Fruit fly (Drosophila melanogaster) whole organism, embryonic: ENCODE measurements around the gene Atu.

ENCODE experiments used
- Antp ChIP-seq: fragments of 200-800 bp; sonication (Bioruptor generic); optimal IDR thresholded peaks from 3 replicates; lab custom pipeline; 2016; ENCODE audit warnings: missing biosample characterization, missing genetic modification characterization
- Atf6 ChIP-seq: fragments of 200-800 bp; sonication (Bioruptor generic); IDR thresholded peaks from 2 replicates; pipeline ENCODE4 v1.3.6; 2022; ENCODE audit warnings: missing biosample characterization, missing genetic modification characterization
- BtbVII ChIP-seq: fragments of 200-800 bp; sonication (Bioruptor generic); optimal IDR thresholded peaks from 3 replicates; lab custom pipeline; 2017; ENCODE audit warnings: missing biosample characterization, mild to moderate bottlenecking, missing genetic modification characterization
- CG10654 ChIP-seq: fragments of 200-800 bp; sonication (Bioruptor generic); optimal IDR thresholded peaks from 2 replicates; lab custom pipeline; 2016; ENCODE audit warnings: missing biosample characterization, missing genetic modification characterization
- CG12299 ChIP-seq: fragments of 200-800 bp; sonication (Bioruptor generic); optimal IDR thresholded peaks from 2 replicates; lab custom pipeline; 2018; ENCODE audit warnings: missing biosample characterization, mild to moderate bottlenecking, missing genetic modification characterization
- CG1233 ChIP-seq: fragments of 200-800 bp; sonication (Bioruptor generic); optimal IDR thresholded peaks from 4 replicates; lab custom pipeline; 2018; ENCODE audit warnings: missing biosample characterization, mild to moderate bottlenecking, missing genetic modification characterization
- CG13287 ChIP-seq: fragments of 200-800 bp; sonication (Bioruptor generic); IDR thresholded peaks from 2 replicates; pipeline ENCODE4 v1.3.6; 2022; ENCODE audit warnings: missing biosample characterization, missing genetic modification characterization; ENCODE audit not compliant: partially characterized antibody
- CG18476 ChIP-seq: fragments of 200-800 bp; sonication (Bioruptor generic); optimal IDR thresholded peaks from 2 replicates; lab custom pipeline; 2016; ENCODE audit warnings: missing biosample characterization, mild to moderate bottlenecking, missing genetic modification characterization
- CG2116 ChIP-seq: fragments of 200-800 bp; sonication (Bioruptor generic); optimal IDR thresholded peaks from 3 replicates; lab custom pipeline; 2018; ENCODE audit warnings: missing biosample characterization, mild to moderate bottlenecking, missing genetic modification characterization
- CG2120 ChIP-seq: fragments of 200-800 bp; sonication (Bioruptor generic); optimal IDR thresholded peaks from 3 replicates; lab custom pipeline; 2016; ENCODE audit warnings: missing biosample characterization, missing genetic modification characterization
- CG2889 ChIP-seq: fragments of 200-800 bp; sonication (Bioruptor generic); IDR thresholded peaks from 3 replicates; pipeline ENCODE4 v1.3.6; 2022; ENCODE audit warnings: missing biosample characterization, missing genetic modification characterization
- CG31388 ChIP-seq: fragments of 200-800 bp; sonication (Bioruptor generic); optimal IDR thresholded peaks from 2 replicates; lab custom pipeline; 2016; ENCODE audit warnings: missing biosample characterization, missing genetic modification characterization
- CG31441 ChIP-seq: fragments of 200-800 bp; sonication (Bioruptor generic); IDR thresholded peaks from 2 replicates; pipeline ENCODE4 v1.3.6; 2022; ENCODE audit warnings: missing biosample characterization, missing genetic modification characterization
- CG4404 ChIP-seq: fragments of 200-800 bp; sonication (Bioruptor generic); IDR thresholded peaks from 2 replicates; pipeline ENCODE4 v1.3.6; 2022; ENCODE audit warnings: missing biosample characterization, missing genetic modification characterization
- CG4617 ChIP-seq: fragments of 200-800 bp; sonication (Bioruptor generic); optimal IDR thresholded peaks from 3 replicates; lab custom pipeline; 2016; ENCODE audit warnings: missing biosample characterization, missing genetic modification characterization, borderline replicate concordance
- CG5180 ChIP-seq: fragments of 200-800 bp; sonication (Bioruptor generic); optimal IDR thresholded peaks from 3 replicates; lab custom pipeline; 2017; ENCODE audit warnings: missing biosample characterization, missing genetic modification characterization, mild to moderate bottlenecking, moderate library complexity, missing genetic modification reagents
- CG5953 ChIP-seq: fragments of 200-800 bp; sonication (Bioruptor generic); IDR thresholded peaks from 2 replicates; pipeline ENCODE4 v1.3.6; 2022; ENCODE audit warnings: missing biosample characterization, missing genetic modification characterization
- CG6654 ChIP-seq: fragments of 200-800 bp; sonication (Bioruptor generic); optimal IDR thresholded peaks from 2 replicates; lab custom pipeline; 2017; ENCODE audit warnings: missing biosample characterization, mild to moderate bottlenecking, missing genetic modification characterization
- CG7839 ChIP-seq: fragments of 200-800 bp; sonication (Bioruptor generic); optimal IDR thresholded peaks from 3 replicates; lab custom pipeline; 2018; ENCODE audit warnings: missing biosample characterization, mild to moderate bottlenecking, missing genetic modification characterization, moderate library complexity
- D ChIP-seq, 2 experiments: fragments of 200-800 bp in 1 of 2; fragments of >200 bp in 1 of 2; sonication (Bioruptor generic) in 1 of 2; optimal IDR thresholded peaks; 2 replicates in 1 of 2; 3 replicates in 1 of 2; lab custom pipeline; 2017; ENCODE audit warnings: mild to moderate bottlenecking in 1 of 2, missing biosample characterization in 1 of 2, missing genetic modification characterization in 1 of 2, missing genetic modification reagents in 1 of 2
- E2f1 ChIP-seq: fragments of 200-800 bp; sonication (Bioruptor generic); IDR thresholded peaks from 2 replicates; pipeline ENCODE4 v1.3.6; 2022; ENCODE audit warnings: missing biosample characterization, missing genetic modification characterization
- Ets65A ChIP-seq: fragments of 200-800 bp; sonication (Bioruptor generic); peaks from one replicate; lab custom pipeline; 2016; ENCODE audit warnings: missing biosample characterization, missing genetic modification characterization
- Ets97D ChIP-seq: fragments of 200-800 bp; sonication (Bioruptor generic); optimal IDR thresholded peaks from 3 replicates; lab custom pipeline; 2016; ENCODE audit warnings: missing biosample characterization, missing genetic modification characterization
- GATAe ChIP-seq: fragments of 200-800 bp; sonication (Bioruptor generic); conservative IDR thresholded peaks from 2 replicates; pipeline ENCODE4 v1.3.6; 2022; ENCODE audit warnings: missing biosample characterization, missing genetic modification characterization
- H15 ChIP-seq: fragments of 200-800 bp; sonication (Bioruptor generic); IDR thresholded peaks from 3 replicates; pipeline ENCODE4 v1.3.6; 2022; ENCODE audit warnings: missing biosample characterization, missing genetic modification characterization
- Hand ChIP-seq: fragments of 200-800 bp; sonication (Bioruptor generic); optimal IDR thresholded peaks from 2 replicates; lab custom pipeline; 2017; ENCODE audit warnings: mild to moderate bottlenecking, missing biosample characterization, missing genetic modification reagents, missing genetic modification characterization
- Hr39 ChIP-seq: fragments of >200 bp; optimal IDR thresholded peaks from 2 replicates; lab custom pipeline; 2017
- MBD-R2 ChIP-seq: fragments of 200-800 bp; sonication (Bioruptor generic); IDR thresholded peaks from 2 replicates; pipeline ENCODE4 v1.3.6; 2022; ENCODE audit warnings: missing biosample characterization, missing genetic modification characterization
- Nf-YA ChIP-seq: fragments of 200-800 bp; sonication (Bioruptor generic); IDR thresholded peaks from 2 replicates; pipeline ENCODE4 v1.3.6; 2022; ENCODE audit warnings: missing biosample characterization, missing genetic modification characterization
- ap ChIP-seq: fragments of 200-800 bp; sonication (Bioruptor generic); IDR thresholded peaks from 2 replicates; pipeline ENCODE4 v1.3.6; 2022; ENCODE audit warnings: missing biosample characterization, missing genetic modification characterization
- ash1 ChIP-seq: fragments of 200-800 bp; sonication (Bioruptor generic); optimal IDR thresholded peaks from 2 replicates; lab custom pipeline; 2018; ENCODE audit warnings: missing biosample characterization, mild to moderate bottlenecking, missing genetic modification characterization
- crc ChIP-seq: fragments of 200-800 bp; sonication (Bioruptor generic); optimal IDR thresholded peaks from 2 replicates; lab custom pipeline; 2016; ENCODE audit warnings: missing biosample characterization, missing genetic modification characterization
- croc ChIP-seq: fragments of 200-800 bp; sonication (Bioruptor generic); conservative IDR thresholded peaks from 3 replicates; pipeline ENCODE4 v1.3.6; 2022; ENCODE audit warnings: missing biosample characterization, missing genetic modification characterization
- dm ChIP-seq: fragments of 200-800 bp; sonication (Bioruptor generic); optimal IDR thresholded peaks from 3 replicates; lab custom pipeline; 2016; ENCODE audit warnings: missing biosample characterization, missing genetic modification characterization
- dpn ChIP-seq, 2 experiments: fragments of 200-800 bp; sonication (Bioruptor generic); optimal IDR thresholded peaks; 3 replicates each; lab custom pipeline; 2016; ENCODE audit warnings: missing biosample characterization in 2 of 2, missing genetic modification characterization in 2 of 2
- emc ChIP-seq: fragments of 200-800 bp; sonication (Bioruptor generic); optimal IDR thresholded peaks from 2 replicates; lab custom pipeline; 2016; ENCODE audit warnings: missing biosample characterization, missing genetic modification characterization
- ewg ChIP-seq: fragments of 200-800 bp; sonication (Bioruptor generic); optimal IDR thresholded peaks from 3 replicates; lab custom pipeline; 2017; ENCODE audit warnings: mild to moderate bottlenecking, missing biosample characterization, missing genetic modification reagents, missing genetic modification characterization
- gsb-n ChIP-seq: fragments of 200-800 bp; sonication (Bioruptor generic); optimal IDR thresholded peaks from 3 replicates; lab custom pipeline; 2018; ENCODE audit warnings: missing biosample characterization, mild to moderate bottlenecking, missing genetic modification characterization
- ham ChIP-seq: fragments of 200-800 bp; sonication (Bioruptor generic); IDR thresholded peaks from 2 replicates; pipeline ENCODE4 v1.3.6; 2022; ENCODE audit warnings: missing biosample characterization, missing genetic modification characterization
- hkb ChIP-seq, 2 experiments: fragments of 200-800 bp in 1 of 2; fragments of >200 bp in 1 of 2; sonication (Bioruptor generic) in 1 of 2; IDR thresholded peaks in 1 of 2; optimal IDR thresholded peaks in 1 of 2; 2 replicates each; pipeline versions ENCODE4 v1.3.6 to Lab custom; 2017 to 2022; ENCODE audit warnings: missing biosample characterization in 1 of 2, missing genetic modification characterization in 1 of 2
- lab ChIP-seq: fragments of 200-800 bp; sonication (Bioruptor generic); optimal IDR thresholded peaks from 3 replicates; lab custom pipeline; 2017; ENCODE audit warnings: missing biosample characterization, missing genetic modification characterization, mild to moderate bottlenecking, moderate library complexity, missing genetic modification reagents
- lilli ChIP-seq: fragments of 200-800 bp; sonication (Bioruptor generic); optimal IDR thresholded peaks from 3 replicates; lab custom pipeline; 2016; ENCODE audit warnings: missing biosample characterization, missing genetic modification characterization
- pan ChIP-seq, 4 experiments: fragments of >200 bp in 3 of 4; fragments of 200-800 bp in 1 of 4; sonication (Bioruptor generic) in 1 of 4; optimal IDR thresholded peaks in 3 of 4; IDR thresholded peaks in 1 of 4; 2 replicates each; pipeline versions ENCODE4 v1.3.6 to Lab custom; 2017 to 2022; ENCODE audit warnings: missing biosample characterization in 2 of 4, missing genetic modification characterization in 2 of 4, mixed read lengths in 1 of 4
- pnt ChIP-seq: fragments of 200-800 bp; sonication (Bioruptor generic); optimal IDR thresholded peaks from 3 replicates; lab custom pipeline; 2016; ENCODE audit warnings: missing biosample characterization, missing genetic modification characterization
- ssp ChIP-seq: fragments of 200-800 bp; sonication (Bioruptor generic); IDR thresholded peaks from 2 replicates; pipeline ENCODE4 v1.3.6; 2022; ENCODE audit warnings: missing biosample characterization, missing genetic modification characterization
- stc ChIP-seq: fragments of 200-800 bp; sonication (Bioruptor generic); IDR thresholded peaks from 2 replicates; pipeline ENCODE4 v1.3.6; 2022; ENCODE audit warnings: missing biosample characterization, missing genetic modification characterization
- ttk ChIP-seq: fragments of 200-800 bp; sonication (Bioruptor generic); IDR thresholded peaks from 2 replicates; pipeline ENCODE4 v2.1.2; 2022; ENCODE audit warnings: missing biosample characterization, missing genetic modification characterization
- twi ChIP-seq: fragments of 200-800 bp; optimal IDR thresholded peaks from 2 replicates; lab custom pipeline; 2019; ENCODE audit warnings: missing biosample characterization, mild to moderate bottlenecking, missing genetic modification characterization, moderate library complexity

The Atu gene

DNA sequence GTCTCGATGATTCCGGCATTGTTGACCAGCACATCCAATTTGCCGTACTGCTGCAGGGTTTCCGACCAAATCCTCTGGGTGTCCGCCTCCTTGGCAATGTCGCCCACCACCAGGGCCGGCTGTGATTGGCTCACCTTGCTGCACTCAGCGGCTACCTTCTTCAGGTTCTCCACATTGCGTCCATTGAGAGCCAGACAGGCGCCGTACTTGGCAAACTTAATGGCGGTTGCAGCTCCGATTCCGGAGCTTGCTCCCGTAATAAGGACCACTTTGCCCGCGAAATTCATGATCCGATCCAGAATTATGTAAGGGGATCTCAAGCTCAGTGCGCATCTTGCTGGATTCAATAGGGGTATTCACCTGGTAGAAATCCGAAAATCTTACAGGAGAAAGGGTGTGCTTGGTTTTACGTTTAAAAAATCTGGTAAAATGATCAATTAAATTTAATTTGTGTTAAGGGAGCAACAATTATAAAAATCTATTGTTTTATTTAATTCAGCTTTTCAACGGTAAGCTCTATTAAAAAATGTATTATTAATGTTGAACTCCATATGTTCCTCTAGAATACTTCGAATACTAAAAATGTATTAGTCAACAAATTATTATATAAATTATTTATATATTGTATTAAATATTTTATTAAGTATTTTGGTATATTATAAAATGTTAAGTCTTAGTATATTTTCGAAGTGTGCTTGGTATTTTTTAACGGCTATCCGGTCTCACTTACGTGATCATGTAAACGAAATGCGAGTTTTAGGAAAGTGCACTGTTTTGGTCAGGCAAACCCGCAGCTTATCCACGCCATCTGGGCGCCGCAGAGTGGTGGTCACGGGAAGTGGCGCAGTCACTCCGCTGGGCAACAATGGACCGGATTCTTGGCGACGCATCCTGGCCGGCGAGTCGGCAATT, 23.6 kb downstream of the Atu start, which contains the start of the genes CG31548 and CG12170 (continued):
- TF ChIP-seq Antp (GFP tag; lab: Kevin White, UChicago) (peak; percentile 9), lab (GFP tag; lab: Kevin White, UChicago) (no peak), CG5953 (peak; percentile 36; the same call in 1 of the 2 replicates), crc (GFP tag; lab: Kevin White, UChicago) (no peak), pan (optimal IDR thresholded peaks at IDR 0.05; lab: Kevin White, UChicago) (no peak), pan (GFP tag; optimal IDR thresholded peaks at IDR 0.05 in 1 of 2, IDR thresholded peaks at IDR 0.05 in 1 of 2) (peak in 1 of 2 experiments; percentile 48), emc (no peak), ewg (GFP tag; lab: Kevin White, UChicago) (peak; percentile 32), D (optimal IDR thresholded peaks at IDR 0.05; lab: Kevin White, UChicago) (no peak), D (GFP tag; optimal IDR thresholded peaks at IDR 0.05; lab: Kevin White, UChicago) (no peak), CG7839 (no peak), CG4404 (GFP tag; lab: Robert Waterston, UW) (no peak), pnt (GFP tag; lab: Kevin White, UChicago) (no peak), ap (GFP tag; lab: Robert Waterston, UW) (peak; percentile 29; the same call in 1 of the 2 replicates), gsb-n (peak; percentile 31), stc (GFP tag; lab: Robert Waterston, UW) (0 out of 2 replicates have a peak, but pooled peaks have one; percentile 16), BtbVII (GFP tag; lab: Kevin White, UChicago) (no peak), ham (GFP tag; lab: Robert Waterston, UW) (no peak), Atf6 (GFP tag; lab: Robert Waterston, UW) (peak; percentile 39; the same call in 1 of the 2 replicates), CG2120 (GFP tag; lab: Kevin White, UChicago) (peak; percentile 62), croc (GFP tag; lab: Robert Waterston, UW) (no peak), GATAe (GFP tag; lab: Robert Waterston, UW) (no peak), CG6654 (GFP tag; lab: Kevin White, UChicago) (no peak), ssp (GFP tag; lab: Robert Waterston, UW) (peak; percentile 37; the same call in 1 of the 2 replicates), CG13287 (no peak), ttk (GFP tag; lab: Robert Waterston, UW) (0 out of 2 replicates have a peak, but pooled peaks have one; percentile 15), CG1233 (GFP tag; lab: Kevin White, UChicago) (no peak), CG18476 (GFP tag; lab: Kevin White, UChicago) (peak; percentile 34), twi (no peak), Hand (GFP tag; lab: Kevin White, UChicago) (no peak), H15 (GFP tag; lab: Robert Waterston, UW) (no peak), Ets97D (peak; percentile 14), Hr39 (no peak), CG4617 (GFP tag; lab: Kevin White, UChicago) (no peak), dpn (GFP tag; optimal IDR thresholded peaks at IDR 0.05; lab: Kevin White, UChicago) (peak; percentile 14 to 49), hkb (optimal IDR thresholded peaks at IDR 0.05; lab: Kevin White, UChicago) (no peak), hkb (GFP tag; IDR thresholded peaks at IDR 0.05; lab: Robert Waterston, UW) (peak; percentile 75), Nf-YA (GFP tag; lab: Robert Waterston, UW) (no peak), ash1 (GFP tag; lab: Kevin White, UChicago) (no peak), E2f1 (GFP tag; lab: Robert Waterston, UW) (peak; percentile 39; the same call in 1 of the 2 replicates), lilli (GFP tag; lab: Kevin White, UChicago) (peak; percentile 53), CG12299 (tag; lab: Kevin White, UChicago) (no peak), Ets65A (GFP tag; lab: Kevin White, UChicago) (no peak), CG10654 (GFP tag; lab: Kevin White, UChicago) (peak; percentile 30), CG31388 (peak; percentile 36), CG2889 (GFP tag; lab: Robert Waterston, UW) (no peak), CG31441 (peak; percentile 68), MBD-R2 (GFP tag; lab: Robert Waterston, UW) (peak; percentile 53), CG2116 (GFP tag; lab: Kevin White, UChicago) (peak; percentile 58), CG5180 (GFP tag; lab: Kevin White, UChicago) (no peak), dm (no peak)
